Worm (Caenorhabditis elegans): ENCODE results near the gene aexr-2.

The aexr-2 gene

ce11 chrX:6606991-6607390, 24.3 kb downstream of the aexr-2 start, which contains the start of gene cpr-6:
Gene cpr-6, plus strand, starts transcription at chrX:6607207.
- TF ChIP-seq lin-1 (GFP tag; IDR thresholded peaks at IDR 0.05): 0 out of 2 replicates have a peak, but pooled peaks have one; percentile 11
- no peak for TF ChIP-seq ZK337.2 (GFP tag; IDR thresholded peaks at IDR 0.05)
- TF ChIP-seq nhr-77 (tag; optimal IDR thresholded peaks at IDR 0.05): peak; percentile 51
- peak; percentile 42 for TF ChIP-seq ama-1 (optimal IDR thresholded peaks at IDR 0.05)
- TF ChIP-seq daf-16 (GFP tag; optimal IDR thresholded peaks at IDR 0.05): peak in 1 of 2 experiments; percentile 14
- TF ChIP-seq daf-16 (tag; optimal IDR thresholded peaks at IDR 0.05): peak; percentile 93
- peak; percentile 78 for TF ChIP-seq dmd-6 (GFP tag; IDR thresholded peaks at IDR 0.05)
- peak; percentile 30 for TF ChIP-seq nhr-48 (tag; optimal IDR thresholded peaks at IDR 0.05)
- TF ChIP-seq hlh-11 (tag; optimal IDR thresholded peaks at IDR 0.05): peak; percentile 79
- peak; percentile 54 for TF ChIP-seq hlh-30 (tag; optimal IDR thresholded peaks at IDR 0.05; ENCODE audit: insufficient read depth)
- no peak for TF ChIP-seq ztf-11 (tag; optimal IDR thresholded peaks at IDR 0.05)
- TF ChIP-seq tra-1 (GFP tag; IDR thresholded peaks at IDR 0.05): peak; percentile 52; the same call in 1 of the 2 replicates
- 0 out of 2 replicates have a peak, but pooled peaks have one; percentile 23 for TF ChIP-seq nhr-42 (GFP tag; IDR thresholded peaks at IDR 0.05)
- TF ChIP-seq Y5F2A.4 (GFP tag; optimal IDR thresholded peaks at IDR 0.05): no peak
- TF ChIP-seq ZK546.5 (tag; optimal IDR thresholded peaks at IDR 0.05): no peak
- no peak for TF ChIP-seq hmg-1.1 (GFP tag; IDR thresholded peaks at IDR 0.05)
- no peak for TF ChIP-seq fkh-10 (GFP tag; optimal IDR thresholded peaks at IDR 0.05)
- no peak for TF ChIP-seq unc-62 (GFP tag; optimal IDR thresholded peaks at IDR 0.05 in 1 of 2)
- TF ChIP-seq unc-62 (tag; optimal IDR thresholded peaks at IDR 0.05): no peak
- no peak for TF ChIP-seq snpc-4 (tag; optimal IDR thresholded peaks at IDR 0.05)
- TF ChIP-seq nhr-102 (tag; optimal IDR thresholded peaks at IDR 0.05): peak; percentile 53
- peak; percentile 67 for TF ChIP-seq pqm-1 (tag; optimal IDR thresholded peaks at IDR 0.05)
- TF ChIP-seq mdt-29 (GFP tag; IDR thresholded peaks at IDR 0.05): peak; percentile 55; the same call in 1 of the 2 replicates
- peak; percentile 25 for TF ChIP-seq mxl-3 (GFP tag; optimal IDR thresholded peaks at IDR 0.05)
- TF ChIP-seq ceh-82 (tag; optimal IDR thresholded peaks at IDR 0.05): no peak
- peak; percentile 65 for TF ChIP-seq dve-1 (tag; optimal IDR thresholded peaks at IDR 0.05; ENCODE audit: insufficient read depth)
- TF ChIP-seq mdl-1 (tag; optimal IDR thresholded peaks at IDR 0.05): peak in 1 of 2 experiments; percentile 23
- TF ChIP-seq nhr-6 (tag; optimal IDR thresholded peaks at IDR 0.05): no peak
- TF ChIP-seq lin-15B (tag; optimal IDR thresholded peaks at IDR 0.05): no peak
- TF ChIP-seq nhr-28 (tag; optimal IDR thresholded peaks at IDR 0.05): peak; percentile 66
- no peak for TF ChIP-seq unc-39 (tag; optimal IDR thresholded peaks at IDR 0.05)

ce11 chrX:6603098-6603497, 28.2 kb downstream of the aexr-2 start, which contains the start of gene F23G4.1:
Gene F23G4.1, minus strand, starts transcription at chrX:6603198.
- no peak for TF ChIP-seq daf-16 (GFP tag; optimal IDR thresholded peaks at IDR 0.05)
- peak; percentile 45 for TF ChIP-seq daf-16 (tag; optimal IDR thresholded peaks at IDR 0.05)
- no peak for TF ChIP-seq fkh-10 (GFP tag; optimal IDR thresholded peaks at IDR 0.05)

- no peak for TF ChIP-seq T26A8.4 (GFP tag; IDR thresholded peaks at IDR 0.05)
- TF ChIP-seq pha-4 (GFP tag; IDR thresholded peaks at IDR 0.05): no peak
- TF ChIP-seq pha-4 (tag; optimal IDR thresholded peaks at IDR 0.05): no peak
- peak in 1 of 2 experiments; percentile 84 for TF ChIP-seq daf-16 (GFP tag; optimal IDR thresholded peaks at IDR 0.05)
- TF ChIP-seq daf-16 (tag; optimal IDR thresholded peaks at IDR 0.05): peak; percentile 79
- TF ChIP-seq duxl-1 (tag; optimal IDR thresholded peaks at IDR 0.05; ENCODE audit: poor library complexity): no peak
- TF ChIP-seq cey-2 (tag; optimal IDR thresholded peaks at IDR 0.05; ENCODE audit: borderline replicate concordance, insufficient read depth): no peak
Observed at ce11 chrX:6601967-6602366, 29.4 kb downstream of the aexr-2 start.

ce11 chrX:6601155-6601554, 30.2 kb downstream of the aexr-2 start:
- peak; percentile 46; the same call in 1 of the 2 replicates for TF ChIP-seq vab-7 (GFP tag; IDR thresholded peaks at IDR 0.05)
